Worm (Caenorhabditis elegans) whole organism, midembryonic: ENCODE data around the gene C10A4.1.

Experiments
- T22C8.4 ChIP-seq: fragments of 200-800 bp; sonication (Bioruptor generic); IDR thresholded peaks from 2 replicates; pipeline ENCODE4 v1.3.6; 2022; ENCODE audit warnings: missing genetic modification characterization, missing compliant biosample characterization
- cog-1 ChIP-seq: sonication (generic microtip); optimal IDR thresholded peaks from 2 replicates; lab custom pipeline; 2016; ENCODE audit warnings: missing genetic modification characterization, missing compliant biosample characterization
- flt-1 ChIP-seq: fragments of 200-800 bp; sonication (Bioruptor generic); IDR thresholded peaks from 2 replicates; pipeline ENCODE4 v1.3.6; 2022; ENCODE audit warnings: missing genetic modification characterization, missing compliant biosample characterization
- klf-2 ChIP-seq: fragments of 200-800 bp; sonication (Bioruptor generic); conservative IDR thresholded peaks from 2 replicates; pipeline ENCODE4 v1.3.6; 2022; ENCODE audit warnings: missing genetic modification reagents, missing genetic modification characterization, missing compliant biosample characterization
- med-1 ChIP-seq: sonication (generic microtip); optimal IDR thresholded peaks from 2 replicates; lab custom pipeline; 2017; ENCODE audit warnings: missing genetic modification characterization, mild to moderate bottlenecking, missing compliant biosample characterization, antibody characterized with exemption, missing genetic modification reagents; ENCODE audit not compliant: insufficient read depth
- ref-1 ChIP-seq: fragments of 200-800 bp; sonication (Bioruptor generic); conservative IDR thresholded peaks from 2 replicates; pipeline ENCODE4 v1.3.6; 2022; ENCODE audit warnings: missing genetic modification reagents, missing genetic modification characterization, missing compliant biosample characterization
- tab-1 ChIP-seq: fragments of 200-800 bp; sonication (Bioruptor generic); IDR thresholded peaks from 2 replicates; pipeline ENCODE4 v1.3.6; 2022; ENCODE audit warnings: missing genetic modification characterization, missing compliant biosample characterization
- ztf-23 ChIP-seq: fragments of 200-800 bp; sonication (Bioruptor generic); IDR thresholded peaks from 2 replicates; pipeline ENCODE4 v1.3.6; 2022; ENCODE audit warnings: missing genetic modification reagents, missing genetic modification characterization, missing compliant biosample characterization
- ztf-29 ChIP-seq: fragments of 200-800 bp; sonication (Bioruptor generic); IDR thresholded peaks from 2 replicates; pipeline ENCODE4 v1.3.6; 2022; ENCODE audit warnings: missing genetic modification reagents, missing genetic modification characterization, missing compliant biosample characterization

Gene C10A4.1

ce11 chrX:7457154-7457674, 41.0 kb downstream of the C10A4.1 start:
- TF ChIP-seq cog-1 (tag; lab: Kevin White, UChicago): no peak
- no peak for TF ChIP-seq T22C8.4 (GFP tag; lab: Robert Waterston, UW)
- no peak for TF ChIP-seq tab-1
- TF ChIP-seq ref-1 (GFP tag; lab: Robert Waterston, UW): no peak

- TF ChIP-seq tab-1 (0 out of 2 replicates have a peak, but pooled peaks have one; percentile 40), ztf-29 (GFP tag; lab: Robert Waterston, UW) (no peak)
Measured at ce11 chrX:7460516-7460915, 44.3 kb downstream of the C10A4.1 start.

ce11 chrX:7463637-7464036, 47.5 kb downstream of the C10A4.1 start, which contains the start of gene sox-2:
sox-2 (minus strand) TSS chrX:7463736.
- TF ChIP-seq T22C8.4 (GFP tag; lab: Robert Waterston, UW) (no peak), flt-1 (GFP tag; lab: Robert Waterston, UW) (no peak), ztf-23 (GFP tag; lab: Robert Waterston, UW) (no peak), cog-1 (tag; lab: Kevin White, UChicago) (no peak), med-1 (no peak), ztf-29 (GFP tag; lab: Robert Waterston, UW) (no peak)

- no peak for TF ChIP-seq klf-2
- no peak for TF ChIP-seq tab-1
- TF ChIP-seq ref-1 (GFP tag; lab: Robert Waterston, UW): no peak
- TF ChIP-seq flt-1 (GFP tag; lab: Robert Waterston, UW): no peak
- no peak for TF ChIP-seq cog-1 (tag; lab: Kevin White, UChicago)
- no peak for TF ChIP-seq T22C8.4 (GFP tag; lab: Robert Waterston, UW)
- TF ChIP-seq med-1: no peak
- no peak for TF ChIP-seq ztf-23 (GFP tag; lab: Robert Waterston, UW)
- no peak for TF ChIP-seq ztf-29 (GFP tag; lab: Robert Waterston, UW)
Measured at ce11 chrX:7464389-7464788, 48.2 kb downstream of the C10A4.1 start.

ce11 chrX:7466682-7467081, 50.5 kb downstream of the C10A4.1 start:
- TF ChIP-seq med-1 (no peak), ztf-23 (GFP tag; lab: Robert Waterston, UW) (no peak), ztf-29 (GFP tag; lab: Robert Waterston, UW) (no peak), flt-1 (GFP tag; lab: Robert Waterston, UW) (no peak), cog-1 (tag; lab: Kevin White, UChicago) (no peak), T22C8.4 (GFP tag; lab: Robert Waterston, UW) (no peak), klf-2 (no peak), ref-1 (GFP tag; lab: Robert Waterston, UW) (no peak), tab-1 (no peak)
